Worm (Caenorhabditis elegans) whole organism, young adult: ENCODE results near the gene bkip-1.

Experiments used
- B0019.2 ChIP-seq: fragments of 200-800 bp; sonication (Bioruptor generic); conservative IDR thresholded peaks from 2 replicates; pipeline ENCODE4 v1.3.6; 2022; ENCODE audit warnings: missing genetic modification reagents, missing genetic modification characterization, missing compliant biosample characterization
- Y67H2A.10 ChIP-seq: fragments of 200-800 bp; sonication (Bioruptor generic); conservative IDR thresholded peaks from 2 replicates; pipeline ENCODE4 v1.3.6; 2022; ENCODE audit warnings: missing genetic modification reagents, missing genetic modification characterization, missing compliant biosample characterization
- ets-4 ChIP-seq: fragments of 200-800 bp; sonication (Bioruptor generic); optimal IDR thresholded peaks from 2 replicates; lab custom pipeline; 2018; ENCODE audit warnings: mild to moderate bottlenecking, missing genetic modification characterization, missing compliant biosample characterization
- sdz-38 ChIP-seq: sonication (generic microtip); optimal IDR thresholded peaks from 2 replicates; lab custom pipeline; 2016; ENCODE audit warnings: missing genotype, missing genetic modification characterization, missing compliant biosample characterization
- tbx-9 ChIP-seq: sonication (generic microtip); optimal IDR thresholded peaks from 2 replicates; lab custom pipeline; 2016; ENCODE audit warnings: borderline replicate concordance, missing genetic modification characterization, inconsistent platforms, missing compliant biosample characterization

DNA sequence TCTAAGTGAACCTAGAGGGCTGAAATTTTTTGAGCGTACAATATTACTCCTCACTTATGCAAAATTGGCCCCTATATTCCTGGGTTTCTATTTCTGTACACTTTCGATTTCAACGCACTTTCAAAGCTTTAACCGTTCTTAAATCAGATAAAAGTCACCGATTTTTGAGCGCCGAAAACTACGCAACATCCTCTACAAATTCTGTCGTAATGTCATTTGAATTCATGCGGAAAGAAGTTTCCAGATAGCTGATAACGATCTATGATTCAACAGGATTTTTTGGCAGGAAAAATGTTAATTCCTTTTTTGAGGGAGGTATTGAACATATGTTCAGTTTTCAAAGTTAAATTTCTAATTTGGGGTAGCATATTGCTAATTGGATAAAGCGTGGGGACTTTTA lies 11.8 kb downstream of the bkip-1 start:
- TF ChIP-seq ets-4 (no peak), tbx-9 (tag; lab: Kevin White, UChicago) (no peak), sdz-38 (tag; lab: Kevin White, UChicago) (no peak), B0019.2 (GFP tag; lab: Robert Waterston, UW) (no peak), Y67H2A.10 (GFP tag; lab: Robert Waterston, UW) (no peak)
